Worm (Caenorhabditis elegans) whole organism, late embryonic: Measurements from ENCODE around the gene C25E10.12.

Source experiments
- C38D4.7 ChIP-seq: fragments of 200-800 bp; sonication (Bioruptor generic); optimal IDR thresholded peaks from 2 replicates; lab custom pipeline; 2018; ENCODE audit warnings: mild to moderate bottlenecking, missing genetic modification characterization, moderate library complexity, missing compliant biosample characterization
- F13H6.1 ChIP-seq: sonication (generic microtip); optimal IDR thresholded peaks from 2 replicates; lab custom pipeline; 2016; ENCODE audit warnings: missing genetic modification characterization, missing compliant biosample characterization
- T23F11.4 ChIP-seq: fragments of 200-800 bp; sonication (Bioruptor generic); optimal IDR thresholded peaks from 2 replicates; lab custom pipeline; 2018; ENCODE audit warnings: mild to moderate bottlenecking, missing genetic modification characterization, missing compliant biosample characterization
- ama-1 ChIP-seq: fragments of 150-350 bp; optimal IDR thresholded peaks from 2 replicates; lab custom pipeline; 2014
- ceh-14 ChIP-seq: sonication (generic microtip); optimal IDR thresholded peaks from 2 replicates; lab custom pipeline; 2016; ENCODE audit warnings: missing genotype, missing genetic modification characterization, missing compliant biosample characterization
- ceh-19 ChIP-seq: fragments of 200-800 bp; sonication (Bioruptor generic); optimal IDR thresholded peaks from 2 replicates; lab custom pipeline; 2018; ENCODE audit warnings: mild to moderate bottlenecking, missing genetic modification characterization, missing compliant biosample characterization
- ceh-22 ChIP-seq: sonication (generic microtip); optimal IDR thresholded peaks from 2 replicates; lab custom pipeline; 2017; ENCODE audit warnings: missing biosample characterization, missing genetic modification characterization
- ceh-30 ChIP-seq: fragments of 150-350 bp; optimal IDR thresholded peaks from 2 replicates; lab custom pipeline; 2014; ENCODE audit warnings: missing biosample characterization, missing genetic modification characterization
- ceh-31 ChIP-seq: sonication (generic microtip); optimal IDR thresholded peaks from 2 replicates; lab custom pipeline; 2016; ENCODE audit warnings: missing genetic modification characterization, missing compliant biosample characterization
- ceh-48 ChIP-seq: sonication (generic microtip); optimal IDR thresholded peaks from 2 replicates; lab custom pipeline; 2016; ENCODE audit warnings: missing genetic modification characterization, inconsistent platforms, missing compliant biosample characterization
- ceh-9 ChIP-seq: sonication (generic microtip); optimal IDR thresholded peaks from 2 replicates; lab custom pipeline; 2016; ENCODE audit warnings: mild to moderate bottlenecking, missing genetic modification characterization, inconsistent platforms, missing compliant biosample characterization
- che-1 ChIP-seq: sonication (generic microtip); optimal IDR thresholded peaks from 2 replicates; lab custom pipeline; 2016; ENCODE audit warnings: mild to moderate bottlenecking, missing genetic modification characterization, missing compliant biosample characterization
- dmd-4 ChIP-seq: sonication (generic microtip); optimal IDR thresholded peaks from 2 replicates; lab custom pipeline; 2016; ENCODE audit warnings: borderline replicate concordance, missing genetic modification characterization, missing compliant biosample characterization
- dve-1 ChIP-seq: sonication (generic microtip); optimal IDR thresholded peaks from 2 replicates; lab custom pipeline; 2017; ENCODE audit warnings: antibody characterized with exemption, mild to moderate bottlenecking, missing genetic modification characterization, missing compliant biosample characterization
- elt-4 ChIP-seq: sonication (generic microtip); optimal IDR thresholded peaks from 2 replicates; lab custom pipeline; 2016; ENCODE audit warnings: missing genetic modification characterization, missing compliant biosample characterization
- ets-4 ChIP-seq: sonication (generic microtip); optimal IDR thresholded peaks from 2 replicates; lab custom pipeline; 2016; ENCODE audit warnings: missing genetic modification characterization, missing compliant biosample characterization
- eyg-1 ChIP-seq: sonication (generic microtip); optimal IDR thresholded peaks from 2 replicates; lab custom pipeline; 2016; ENCODE audit warnings: missing genotype, missing genetic modification characterization, missing compliant biosample characterization
- fax-1 ChIP-seq: sonication (generic microtip); optimal IDR thresholded peaks from 2 replicates; lab custom pipeline; 2016; ENCODE audit warnings: missing genotype, missing genetic modification characterization, missing compliant biosample characterization
- fkh-10 ChIP-seq: fragments of 150-350 bp; optimal IDR thresholded peaks from 2 replicates; lab custom pipeline; 2014; ENCODE audit warnings: missing biosample characterization, missing genetic modification reagents, missing genetic modification characterization
- fkh-6 ChIP-seq: sonication (generic microtip); optimal IDR thresholded peaks from 2 replicates; lab custom pipeline; 2016; ENCODE audit warnings: missing genetic modification characterization, missing compliant biosample characterization
- gmeb-2 ChIP-seq: sonication (generic microtip); optimal IDR thresholded peaks from 2 replicates; lab custom pipeline; 2016; ENCODE audit warnings: missing genetic modification characterization, inconsistent platforms, missing compliant biosample characterization
- hlh-13 ChIP-seq: fragments of 200-800 bp; sonication (Bioruptor generic); optimal IDR thresholded peaks from 2 replicates; lab custom pipeline; 2018; ENCODE audit warnings: mild to moderate bottlenecking, missing genetic modification characterization, missing compliant biosample characterization
- hlh-15 ChIP-seq: sonication (generic microtip); optimal IDR thresholded peaks from 2 replicates; lab custom pipeline; 2016; ENCODE audit warnings: missing genetic modification characterization, missing compliant biosample characterization
- hlh-30 ChIP-seq: sonication (generic microtip); optimal IDR thresholded peaks from 2 replicates; lab custom pipeline; 2017; ENCODE audit warnings: antibody characterized with exemption, missing genetic modification characterization, missing compliant biosample characterization; ENCODE audit not compliant: insufficient read depth
- hlh-6 ChIP-seq: sonication (generic microtip); optimal IDR thresholded peaks from 2 replicates; lab custom pipeline; 2016; ENCODE audit warnings: missing genotype, missing genetic modification characterization, missing compliant biosample characterization
- hlh-8 ChIP-seq: sonication (generic microtip); optimal IDR thresholded peaks from 2 replicates; lab custom pipeline; 2016; ENCODE audit warnings: missing genotype, missing genetic modification characterization, missing compliant biosample characterization
- lim-6 ChIP-seq: sonication (generic microtip); optimal IDR thresholded peaks from 2 replicates; lab custom pipeline; 2016; ENCODE audit warnings: missing genetic modification characterization, missing compliant biosample characterization
- lin-11 ChIP-seq: fragments of 200-800 bp; sonication (Bioruptor generic); optimal IDR thresholded peaks from 2 replicates; lab custom pipeline; 2018; ENCODE audit warnings: mild to moderate bottlenecking, missing genetic modification characterization, missing compliant biosample characterization
- nfya-1 ChIP-seq: sonication (generic microtip); optimal IDR thresholded peaks from 2 replicates; lab custom pipeline; 2017; ENCODE audit warnings: missing genetic modification characterization, mild to moderate bottlenecking, missing compliant biosample characterization, antibody characterized with exemption, moderate library complexity
- nhr-11 ChIP-seq: fragments of 150-350 bp; optimal IDR thresholded peaks from 2 replicates; lab custom pipeline; 2014; ENCODE audit warnings: missing biosample characterization, missing genetic modification characterization
- npax-4 ChIP-seq: sonication (generic microtip); optimal IDR thresholded peaks from 2 replicates; lab custom pipeline; 2016; ENCODE audit warnings: missing genetic modification characterization, missing compliant biosample characterization
- odd-2 ChIP-seq: sonication (generic microtip); optimal IDR thresholded peaks from 2 replicates; lab custom pipeline; 2017; ENCODE audit warnings: antibody characterized with exemption, mild to moderate bottlenecking, missing genetic modification characterization, missing compliant biosample characterization
- pax-1 ChIP-seq: fragments of 150-350 bp; optimal IDR thresholded peaks from 2 replicates; lab custom pipeline; 2014; ENCODE audit warnings: missing biosample characterization, missing genetic modification characterization
- pha-2 ChIP-seq: sonication (generic microtip); optimal IDR thresholded peaks from 2 replicates; lab custom pipeline; 2017; ENCODE audit warnings: mild to moderate bottlenecking, missing genetic modification characterization, missing compliant biosample characterization
- pha-4 ChIP-seq: fragments of 150-350 bp; optimal IDR thresholded peaks from 2 replicates; lab custom pipeline; 2018; ENCODE audit warnings: missing biosample characterization, missing genetic modification reagents, missing genetic modification characterization
- rnt-1 ChIP-seq: sonication (generic microtip); optimal IDR thresholded peaks from 2 replicates; lab custom pipeline; 2016; ENCODE audit warnings: missing genetic modification characterization, missing compliant biosample characterization
- sdc-2 ChIP-seq: sonication (generic microtip); optimal IDR thresholded peaks from 2 replicates; lab custom pipeline; 2016; ENCODE audit warnings: missing genotype, missing genetic modification characterization, missing compliant biosample characterization
- sox-4 ChIP-seq: sonication (generic microtip); optimal IDR thresholded peaks from 2 replicates; lab custom pipeline; 2017; ENCODE audit warnings: mild to moderate bottlenecking, missing genetic modification characterization, inconsistent platforms, missing compliant biosample characterization
- syd-9 ChIP-seq: sonication (generic microtip); optimal IDR thresholded peaks from 2 replicates; lab custom pipeline; 2016; ENCODE audit warnings: mild to moderate bottlenecking, missing genetic modification characterization, moderate library complexity, missing compliant biosample characterization
- tbx-7 ChIP-seq: sonication (generic microtip); optimal IDR thresholded peaks from 2 replicates; lab custom pipeline; 2016; ENCODE audit warnings: missing genotype, missing genetic modification characterization, missing compliant biosample characterization
- ttx-3 ChIP-seq: sonication (generic microtip); optimal IDR thresholded peaks from 2 replicates; lab custom pipeline; 2016; ENCODE audit warnings: missing genetic modification reagents, missing genetic modification characterization, missing compliant biosample characterization
- unc-42 ChIP-seq: sonication (generic microtip); optimal IDR thresholded peaks from 2 replicates; lab custom pipeline; 2016; ENCODE audit warnings: missing genotype, missing genetic modification characterization, missing compliant biosample characterization
- unc-55 ChIP-seq: sonication (generic microtip); optimal IDR thresholded peaks from 2 replicates; lab custom pipeline; 2017; ENCODE audit warnings: missing biosample characterization, missing genetic modification reagents, missing genetic modification characterization
- unc-86 ChIP-seq: sonication (generic microtip); optimal IDR thresholded peaks from 2 replicates; lab custom pipeline; 2016; ENCODE audit warnings: missing genetic modification characterization, missing compliant biosample characterization

C25E10.12 gene

ce11 chrV:9098280-9098973, 36.2 kb upstream of the C25E10.12 start, which contains the start of gene F21C10.9:
Gene F21C10.9, minus strand, starts transcription at chrV:9098696.
- no peak for TF ChIP-seq unc-55 (GFP tag; lab: Kevin White, UChicago)
- TF ChIP-seq pax-1: no peak
- TF ChIP-seq ama-1: no peak
- no peak for TF ChIP-seq ceh-19
- TF ChIP-seq hlh-15 (tag; lab: Kevin White, UChicago): no peak
- no peak for TF ChIP-seq F13H6.1 (tag; lab: Kevin White, UChicago)
- TF ChIP-seq hlh-8: no peak
- no peak for TF ChIP-seq ceh-9 (tag; lab: Kevin White, UChicago)

- no peak for TF ChIP-seq hlh-6 (tag; lab: Kevin White, UChicago)
- no peak for TF ChIP-seq dve-1 (tag; lab: Kevin White, UChicago)
- no peak for TF ChIP-seq tbx-7
- TF ChIP-seq fkh-10 (GFP tag; lab: Kevin White, UChicago): no peak
- no peak for TF ChIP-seq ceh-30 (tag; lab: Kevin White, UChicago)
- no peak for TF ChIP-seq sdc-2 (tag; lab: Kevin White, UChicago)
- TF ChIP-seq nhr-11: no peak
- TF ChIP-seq ets-4: no peak
- no peak for TF ChIP-seq elt-4 (tag; lab: Kevin White, UChicago)
- no peak for TF ChIP-seq ceh-22 (tag; lab: Kevin White, UChicago)
- no peak for TF ChIP-seq ceh-19
- no peak for TF ChIP-seq ama-1
- TF ChIP-seq hlh-30 (tag; lab: Kevin White, UChicago): no peak
- TF ChIP-seq unc-42 (tag; lab: Kevin White, UChicago): no peak
These were observed 35.0 kb upstream of the C25E10.12 start for ce11 chrV:9097213-9097612.

- TF ChIP-seq fkh-10 (GFP tag; lab: Kevin White, UChicago): no peak
- no peak for TF ChIP-seq syd-9
- TF ChIP-seq hlh-8: no peak
- no peak for TF ChIP-seq unc-55 (GFP tag; lab: Kevin White, UChicago)
- TF ChIP-seq ama-1: no peak
- no peak for TF ChIP-seq hlh-30 (tag; lab: Kevin White, UChicago)
- TF ChIP-seq nhr-11: no peak
- TF ChIP-seq nfya-1: no peak
- TF ChIP-seq, all 69 proteins: peak for 0
These were observed 34.4 kb upstream of the C25E10.12 start for ce11 chrV:9096674-9097073.

- TF ChIP-seq lim-6 (tag; lab: Kevin White, UChicago) (no peak), sox-4 (tag; lab: Kevin White, UChicago) (no peak), gmeb-2 (tag; lab: Kevin White, UChicago) (no peak), odd-2 (tag; lab: Kevin White, UChicago) (no peak), ama-1 (no peak), rnt-1 (peak; percentile 66), dmd-4 (tag; lab: Kevin White, UChicago) (no peak), pha-4 (no peak), unc-86 (tag; lab: Kevin White, UChicago) (no peak), nfya-1 (peak; percentile 76), che-1 (no peak), ttx-3 (no peak), ceh-22 (tag; lab: Kevin White, UChicago) (no peak), pax-1 (no peak), dve-1 (tag; lab: Kevin White, UChicago) (peak; percentile 37), lin-11 (tag; lab: Kevin White, UChicago) (no peak), ceh-19 (no peak), ceh-48 (tag; lab: Kevin White, UChicago) (no peak), fax-1 (tag; lab: Kevin White, UChicago) (no peak), hlh-13 (GFP tag; lab: Kevin White, UChicago) (no peak), ets-4 (no peak), eyg-1 (tag; lab: Kevin White, UChicago) (no peak), fkh-6 (tag; lab: Kevin White, UChicago) (no peak), ceh-31 (tag; lab: Kevin White, UChicago) (peak; percentile 41), ceh-14 (no peak), C38D4.7 (GFP tag; lab: Kevin White, UChicago) (no peak), npax-4 (tag; lab: Kevin White, UChicago) (no peak), hlh-8 (peak; percentile 46), hlh-15 (tag; lab: Kevin White, UChicago) (no peak), pha-2 (tag; lab: Kevin White, UChicago) (no peak), T23F11.4 (GFP tag; lab: Kevin White, UChicago) (no peak)
These were observed 33.5 kb upstream of the C25E10.12 start, which contains the start of gene F21C10.10 for ce11 chrV:9095613-9096317. Gene F21C10.10, plus strand, starts transcription at chrV:9096267.
